Worm (Caenorhabditis elegans) whole organism, midembryonic: ENCODE results near the gene Y43F8B.24.
A peak's percentile ranks its signal among the peaks of the same experiment; 100 is the strongest.

ENCODE experiments used
- T22C8.4 ChIP-seq: fragments of 200-800 bp; sonication (Bioruptor generic); IDR thresholded peaks from 2 replicates; pipeline ENCODE4 v1.3.6; 2022; ENCODE audit warnings: missing genetic modification characterization, missing compliant biosample characterization
- cog-1 ChIP-seq: sonication (generic microtip); optimal IDR thresholded peaks from 2 replicates; lab custom pipeline; 2016; ENCODE audit warnings: missing genetic modification characterization, missing compliant biosample characterization
- flt-1 ChIP-seq: fragments of 200-800 bp; sonication (Bioruptor generic); IDR thresholded peaks from 2 replicates; pipeline ENCODE4 v1.3.6; 2022; ENCODE audit warnings: missing genetic modification characterization, missing compliant biosample characterization
- klf-2 ChIP-seq: fragments of 200-800 bp; sonication (Bioruptor generic); conservative IDR thresholded peaks from 2 replicates; pipeline ENCODE4 v1.3.6; 2022; ENCODE audit warnings: missing genetic modification reagents, missing genetic modification characterization, missing compliant biosample characterization
- med-1 ChIP-seq: sonication (generic microtip); optimal IDR thresholded peaks from 2 replicates; lab custom pipeline; 2017; ENCODE audit warnings: missing genetic modification characterization, mild to moderate bottlenecking, missing compliant biosample characterization, antibody characterized with exemption, missing genetic modification reagents; ENCODE audit not compliant: insufficient read depth
- ref-1 ChIP-seq: fragments of 200-800 bp; sonication (Bioruptor generic); conservative IDR thresholded peaks from 2 replicates; pipeline ENCODE4 v1.3.6; 2022; ENCODE audit warnings: missing genetic modification reagents, missing genetic modification characterization, missing compliant biosample characterization
- tab-1 ChIP-seq: fragments of 200-800 bp; sonication (Bioruptor generic); IDR thresholded peaks from 2 replicates; pipeline ENCODE4 v1.3.6; 2022; ENCODE audit warnings: missing genetic modification characterization, missing compliant biosample characterization
- ztf-23 ChIP-seq: fragments of 200-800 bp; sonication (Bioruptor generic); IDR thresholded peaks from 2 replicates; pipeline ENCODE4 v1.3.6; 2022; ENCODE audit warnings: missing genetic modification reagents, missing genetic modification characterization, missing compliant biosample characterization
- ztf-29 ChIP-seq: fragments of 200-800 bp; sonication (Bioruptor generic); IDR thresholded peaks from 2 replicates; pipeline ENCODE4 v1.3.6; 2022; ENCODE audit warnings: missing genetic modification reagents, missing genetic modification characterization, missing compliant biosample characterization

Y43F8B.24 gene

DNA sequence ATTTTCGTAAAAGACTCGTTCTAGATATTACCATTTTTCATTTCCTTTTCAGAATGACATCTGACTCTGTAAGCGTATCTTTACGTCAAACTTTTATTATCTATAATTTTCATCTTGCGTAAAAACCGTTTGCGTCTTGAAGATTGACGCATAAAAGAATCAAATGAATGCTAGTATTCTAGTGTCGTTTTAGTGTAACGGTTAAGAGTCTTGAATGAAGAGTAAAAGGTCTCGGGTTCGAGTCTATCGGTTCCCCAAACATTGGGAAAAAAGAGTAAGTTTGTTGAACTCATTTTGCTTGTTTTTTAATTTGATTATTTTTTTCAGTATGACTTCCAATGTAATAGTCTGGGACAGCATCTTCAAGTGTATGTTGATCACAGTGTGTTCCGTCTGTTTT lies 27.3 kb downstream of the Y43F8B.24 start, which contains the start of gene Y43F8B.17:
Gene Y43F8B.17, plus strand, starts transcription at position 215 of the 400 bp plus-strand sequence.
- TF ChIP-seq ref-1 = no peak
- no peak for TF ChIP-seq T22C8.4 (GFP tag; lab: Robert Waterston, UW)
- TF ChIP-seq med-1 = no peak
- TF ChIP-seq ztf-23 (GFP tag; lab: Robert Waterston, UW) = no peak
- no peak for TF ChIP-seq cog-1
- TF ChIP-seq klf-2 (GFP tag; lab: Robert Waterston, UW) = no peak
- TF ChIP-seq flt-1 (GFP tag; lab: Robert Waterston, UW) = no peak
- TF ChIP-seq tab-1 (GFP tag; lab: Robert Waterston, UW) = no peak
- no peak for TF ChIP-seq ztf-29

DNA sequence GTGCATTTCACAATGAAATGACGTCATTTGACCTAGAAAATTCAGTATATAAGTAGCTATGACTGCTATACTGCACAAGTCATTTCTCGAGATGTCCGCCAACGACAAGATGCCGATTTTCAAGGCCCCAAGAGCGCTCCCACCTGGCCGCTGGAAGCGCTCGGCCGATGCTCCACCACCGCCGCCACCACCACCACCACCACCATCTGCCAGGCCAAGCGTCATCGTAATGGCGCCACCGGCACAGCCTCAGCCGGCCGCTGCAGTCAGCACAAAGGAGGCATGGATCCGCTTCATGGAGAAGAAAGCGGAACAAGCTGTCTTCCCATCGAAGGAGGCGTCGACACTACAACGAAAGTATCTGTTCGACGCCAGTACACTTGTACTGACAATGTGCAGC lies 28.0 kb downstream of the Y43F8B.24 start, which contains the start of gene Y43F8B.28:
Gene Y43F8B.28, plus strand, starts transcription at position 59 of the 400 bp plus-strand sequence.
- TF ChIP-seq ztf-29 (no peak), T22C8.4 (GFP tag; lab: Robert Waterston, UW) (no peak), cog-1 (no peak), klf-2 (GFP tag; lab: Robert Waterston, UW) (no peak), tab-1 (GFP tag; lab: Robert Waterston, UW) (no peak), med-1 (no peak), ref-1 (no peak), flt-1 (GFP tag; lab: Robert Waterston, UW) (no peak), ztf-23 (GFP tag; lab: Robert Waterston, UW) (no peak)

ce11 chrV:19485690-19486089 lies 28.5 kb downstream of the Y43F8B.24 start, which contains the start of gene Y43F8B.18:
Gene Y43F8B.18, plus strand, starts transcription at chrV:19485990.
- TF ChIP-seq ztf-23 (GFP tag; lab: Robert Waterston, UW) (no peak), flt-1 (GFP tag; lab: Robert Waterston, UW) (no peak), tab-1 (GFP tag; lab: Robert Waterston, UW) (no peak), ztf-29 (no peak), med-1 (no peak), ref-1 (no peak), klf-2 (GFP tag; lab: Robert Waterston, UW) (no peak)

DNA sequence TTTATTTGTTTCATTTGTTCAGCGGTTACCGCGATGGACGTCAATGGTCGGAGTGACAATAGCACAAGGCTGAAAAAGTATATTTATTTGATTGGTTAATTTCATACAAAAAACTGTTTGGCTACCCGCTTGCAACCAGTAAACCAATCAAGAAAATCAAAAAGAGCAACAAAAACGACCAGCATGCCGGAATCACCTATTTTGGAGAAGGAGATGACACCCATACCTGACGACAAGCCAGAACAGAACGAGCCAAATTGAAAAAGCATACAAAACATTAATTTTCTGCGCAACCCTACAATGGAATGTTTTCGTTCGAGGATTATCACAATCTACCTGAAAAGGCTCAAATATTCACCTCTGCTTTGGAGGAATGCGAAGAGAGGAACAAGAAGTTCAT lies 33.2 kb downstream of the Y43F8B.24 start, which contains the start of gene Y43F8B.7:
Gene Y43F8B.7, plus strand, starts transcription at position 301 of the 400 bp plus-strand sequence.
- TF ChIP-seq cog-1 (no peak), ref-1 (no peak), flt-1 (GFP tag; lab: Robert Waterston, UW) (no peak), T22C8.4 (GFP tag; lab: Robert Waterston, UW) (no peak), med-1 (no peak), klf-2 (GFP tag; lab: Robert Waterston, UW) (no peak), ztf-29 (no peak), ztf-23 (GFP tag; lab: Robert Waterston, UW) (no peak), tab-1 (GFP tag; lab: Robert Waterston, UW) (no peak)

DNA sequence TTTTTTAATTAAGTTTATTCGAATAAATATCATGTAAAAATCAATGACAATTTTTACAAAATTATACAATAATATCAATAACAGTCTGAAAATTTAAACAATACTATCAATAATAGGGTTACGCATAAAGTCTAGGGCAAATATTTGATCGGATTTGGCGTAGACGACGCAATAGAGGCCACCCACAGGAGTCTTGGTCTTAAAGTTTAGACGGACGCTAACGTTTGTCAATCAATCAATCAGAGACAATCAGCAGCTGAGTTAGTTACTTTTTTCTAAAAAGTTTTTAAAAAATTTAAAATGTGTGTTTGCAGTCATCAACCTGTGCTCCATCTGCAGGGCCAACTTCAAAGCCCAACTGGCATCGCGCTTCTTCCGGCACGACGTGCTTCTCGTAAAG lies 34.1 kb downstream of the Y43F8B.24 start, which contains the start of gene Y43F8B.29:
Gene Y43F8B.29, plus strand, starts transcription at position 301 of the 400 bp plus-strand sequence.
- TF ChIP-seq tab-1 (GFP tag; lab: Robert Waterston, UW) (no peak), T22C8.4 (GFP tag; lab: Robert Waterston, UW) (no peak), flt-1 (GFP tag; lab: Robert Waterston, UW) (no peak), cog-1 (no peak), klf-2 (GFP tag; lab: Robert Waterston, UW) (no peak), med-1 (no peak), ztf-23 (GFP tag; lab: Robert Waterston, UW) (no peak), ref-1 (no peak), ztf-29 (no peak)

DNA sequence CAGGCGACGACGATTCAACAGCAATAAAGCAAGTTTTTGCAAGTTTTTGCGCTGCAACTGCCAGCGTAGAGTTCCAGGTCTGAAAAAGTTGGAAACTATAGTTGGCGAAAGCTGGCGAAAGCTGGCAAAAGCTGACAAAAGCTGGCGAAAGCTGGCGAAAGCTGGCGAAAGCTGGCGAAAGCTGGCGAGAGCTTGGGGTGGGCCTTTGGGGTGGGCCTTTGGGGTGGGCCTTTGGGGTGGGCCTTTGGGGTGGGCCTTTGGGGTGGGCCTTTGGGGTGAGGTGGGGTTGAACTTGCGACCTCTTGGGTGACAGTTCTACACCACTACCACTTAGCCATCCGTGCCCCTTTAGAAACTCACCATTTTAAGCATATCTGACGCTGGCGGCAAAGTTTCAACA lies 37.9 kb downstream of the Y43F8B.24 start:
- TF ChIP-seq ztf-23 (GFP tag; lab: Robert Waterston, UW) = no peak
- TF ChIP-seq klf-2 (GFP tag; lab: Robert Waterston, UW) = no peak
- TF ChIP-seq cog-1 = no peak
- no peak for TF ChIP-seq T22C8.4 (GFP tag; lab: Robert Waterston, UW)
- no peak for TF ChIP-seq ref-1
- no peak for TF ChIP-seq med-1
- TF ChIP-seq flt-1 (GFP tag; lab: Robert Waterston, UW) = no peak
- no peak for TF ChIP-seq ztf-29
- TF ChIP-seq tab-1 (GFP tag; lab: Robert Waterston, UW) = no peak

DNA sequence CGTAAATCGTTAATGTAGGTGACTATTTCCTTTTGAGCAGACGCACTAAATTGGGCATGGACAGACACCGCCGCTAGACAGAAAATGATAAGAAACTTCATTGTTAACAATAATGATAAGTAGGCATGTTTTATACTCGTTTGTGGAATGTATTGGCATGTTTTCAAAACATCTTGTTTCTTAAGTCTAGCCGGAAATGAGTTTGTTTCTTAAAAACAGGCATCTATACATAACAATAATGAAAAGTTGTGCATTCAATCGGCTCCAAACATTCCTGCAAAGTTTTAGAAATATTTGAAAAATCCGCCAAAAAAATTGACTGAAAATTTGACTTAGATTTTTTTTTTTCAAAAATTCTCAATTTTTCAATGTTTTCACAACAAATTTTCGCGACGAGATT lies 38.4 kb downstream of the Y43F8B.24 start, which contains the start of gene scl-21:
Gene scl-21, minus strand, starts transcription at position 101 of the 400 bp plus-strand sequence.
- TF ChIP-seq ref-1 (no peak), klf-2 (GFP tag; lab: Robert Waterston, UW) (no peak)

ce11 chrV:19497087-19497486 lies 39.9 kb downstream of the Y43F8B.24 start:
- TF ChIP-seq ztf-23 (GFP tag; lab: Robert Waterston, UW) (no peak), ztf-29 (no peak), flt-1 (GFP tag; lab: Robert Waterston, UW) (no peak), med-1 (no peak), ref-1 (no peak), klf-2 (GFP tag; lab: Robert Waterston, UW) (no peak), tab-1 (GFP tag; lab: Robert Waterston, UW) (no peak), cog-1 (no peak), T22C8.4 (GFP tag; lab: Robert Waterston, UW) (no peak)

ce11 chrV:19501389-19501788 lies 44.2 kb downstream of the Y43F8B.24 start:
- no peak for TF ChIP-seq ztf-29
- no peak for TF ChIP-seq T22C8.4 (GFP tag; lab: Robert Waterston, UW)
- no peak for TF ChIP-seq klf-2 (GFP tag; lab: Robert Waterston, UW)
- TF ChIP-seq ref-1 = no peak
- no peak for TF ChIP-seq tab-1 (GFP tag; lab: Robert Waterston, UW)
- TF ChIP-seq flt-1 (GFP tag; lab: Robert Waterston, UW) = no peak
- TF ChIP-seq med-1 = no peak
- no peak for TF ChIP-seq ztf-23 (GFP tag; lab: Robert Waterston, UW)
- no peak for TF ChIP-seq cog-1

ce11 chrV:19502579-19503151 lies 45.4 kb downstream of the Y43F8B.24 start, which contains the start of gene Y43F8B.3:
Gene Y43F8B.3, plus strand, starts transcription at chrV:19503101.
- peak; percentile 58 for TF ChIP-seq ztf-29
- TF ChIP-seq ref-1 = no peak
- no peak for TF ChIP-seq med-1
- TF ChIP-seq klf-2 (GFP tag; lab: Robert Waterston, UW) = no peak
- TF ChIP-seq cog-1 = no peak
